Fruit fly (Drosophila melanogaster) Kc167 (cell line): Measurements from ENCODE around the gene CG3288.

Experiments used
- h ChIP-seq: fragments of >200 bp; optimal IDR thresholded peaks from 3 replicates; lab custom pipeline; 2018; ENCODE audit warnings: missing external identifiers
- psq ChIP-seq: fragments of >200 bp; optimal IDR thresholded peaks from 2 replicates; lab custom pipeline; 2017; ENCODE audit warnings: missing external identifiers
- ttk ChIP-seq: sonication (Bioruptor generic); optimal IDR thresholded peaks from 2 replicates; lab custom pipeline; 2017; ENCODE audit warnings: missing external identifiers

dm6 chr3L:20883969-20884368, 48.0 kb downstream of the CG3288 start:
- TF ChIP-seq psq (lab: Kevin White, UChicago) (no peak), ttk (lab: Kevin White, UChicago) (no peak), h (lab: Kevin White, UChicago) (no peak)
